Worm (Caenorhabditis elegans) whole organism, L3 larva: ENCODE measurements around the gene T07D3.9.
A peak's percentile ranks its signal among the peaks of the same experiment; 100 is the strongest.

Source experiments
- R02D3.7 ChIP-seq: fragments of 150-350 bp; optimal IDR thresholded peaks from 2 replicates; lab custom pipeline; 2014; ENCODE audit warnings: missing biosample characterization, missing genetic modification characterization
- aly-2 ChIP-seq: fragments of 150-350 bp; optimal IDR thresholded peaks from 2 replicates; lab custom pipeline; 2014; ENCODE audit warnings: missing biosample characterization, missing genetic modification characterization
- ama-1 ChIP-seq: fragments of 150-350 bp; optimal IDR thresholded peaks from 2 replicates; lab custom pipeline; 2018
- ceh-16 ChIP-seq: sonication (generic microtip); optimal IDR thresholded peaks from 2 replicates; lab custom pipeline; 2017; ENCODE audit warnings: missing biosample characterization, missing genetic modification characterization
- ceh-28 ChIP-seq: fragments of 150-350 bp; optimal IDR thresholded peaks from 2 replicates; lab custom pipeline; 2014; ENCODE audit warnings: missing biosample characterization, missing genetic modification reagents, missing genetic modification characterization
- ceh-9 ChIP-seq: sonication (generic microtip); optimal IDR thresholded peaks from 2 replicates; lab custom pipeline; 2018; ENCODE audit warnings: missing biosample characterization, missing genetic modification characterization
- daf-12 ChIP-seq: fragments of 150-350 bp; optimal IDR thresholded peaks from 2 replicates; lab custom pipeline; 2014; ENCODE audit warnings: missing biosample characterization, missing genetic modification reagents, missing genetic modification characterization
- egl-27 ChIP-seq: sonication (generic microtip); optimal IDR thresholded peaks from 4 replicates; lab custom pipeline; 2017; ENCODE audit warnings: missing biosample characterization, missing genetic modification reagents, missing genetic modification characterization
- elt-1 ChIP-seq: fragments of 150-350 bp; optimal IDR thresholded peaks from 2 replicates; lab custom pipeline; 2014; ENCODE audit warnings: missing biosample characterization, missing genetic modification characterization
- elt-2 ChIP-seq: sonication (generic microtip); optimal IDR thresholded peaks from 2 replicates; lab custom pipeline; 2016; ENCODE audit warnings: missing genetic modification reagents, mild to moderate bottlenecking, missing genetic modification characterization, missing compliant biosample characterization
- elt-3 ChIP-seq, 3 experiments: fragments of 150-350 bp in 1 of 3; sonication (generic microtip) in 2 of 3; optimal IDR thresholded peaks; 2 replicates in 2 of 3; 4 replicates in 1 of 3; lab custom pipeline; 2014 to 2017; ENCODE audit warnings: missing biosample characterization in 3 of 3, missing genetic modification characterization in 3 of 3
- eor-1 ChIP-seq, 2 experiments: fragments of 150-350 bp; optimal IDR thresholded peaks; 2 replicates each; lab custom pipeline; 2014 to 2018; ENCODE audit warnings: missing biosample characterization in 2 of 2, missing genetic modification characterization in 2 of 2
- fkh-10 ChIP-seq: sonication (generic microtip); optimal IDR thresholded peaks from 2 replicates; lab custom pipeline; 2017; ENCODE audit warnings: missing biosample characterization, missing genetic modification reagents, missing genetic modification characterization
- fkh-2 ChIP-seq: fragments of 150-350 bp; optimal IDR thresholded peaks from 2 replicates; lab custom pipeline; 2014; ENCODE audit warnings: missing biosample characterization, missing genetic modification reagents, missing genetic modification characterization
- fos-1 ChIP-seq: fragments of 150-350 bp; optimal IDR thresholded peaks from 2 replicates; lab custom pipeline; 2014; ENCODE audit warnings: missing biosample characterization, missing genetic modification characterization
- hmg-11 ChIP-seq: sonication (generic microtip); optimal IDR thresholded peaks from 2 replicates; lab custom pipeline; 2016; ENCODE audit warnings: missing genetic modification characterization, missing compliant biosample characterization
- jun-1 ChIP-seq: fragments of 150-350 bp; optimal IDR thresholded peaks from 2 replicates; lab custom pipeline; 2014; ENCODE audit warnings: missing biosample characterization, missing genetic modification reagents, missing genetic modification characterization
- lin-15B ChIP-seq: fragments of 150-350 bp; optimal IDR thresholded peaks from 2 replicates; lab custom pipeline; 2014; ENCODE audit warnings: missing biosample characterization, missing genetic modification characterization
- lsy-12 ChIP-seq: sonication (generic microtip); optimal IDR thresholded peaks from 2 replicates; lab custom pipeline; 2016; ENCODE audit warnings: mild to moderate bottlenecking, missing genetic modification characterization, missing compliant biosample characterization
- mdl-1 ChIP-seq: fragments of 150-350 bp; optimal IDR thresholded peaks from 2 replicates; lab custom pipeline; 2014; ENCODE audit warnings: missing biosample characterization, missing genetic modification characterization
- mml-1 ChIP-seq: fragments of 150-350 bp; sonication (generic microtip); optimal IDR thresholded peaks from 3 replicates; lab custom pipeline; 2014; ENCODE audit warnings: missing biosample characterization, missing genetic modification characterization
- nhr-23 ChIP-seq: fragments of 150-350 bp; optimal IDR thresholded peaks from 2 replicates; lab custom pipeline; 2014; ENCODE audit warnings: missing biosample characterization, missing genetic modification reagents, missing genetic modification characterization
- nhr-25 ChIP-seq: sonication (generic microtip); optimal IDR thresholded peaks from 2 replicates; lab custom pipeline; 2017; ENCODE audit warnings: missing biosample characterization, missing genetic modification characterization
- nhr-28 ChIP-seq: fragments of 150-350 bp; optimal IDR thresholded peaks from 2 replicates; lab custom pipeline; 2014; ENCODE audit warnings: missing biosample characterization, missing genetic modification characterization
- nhr-43 ChIP-seq: sonication (generic microtip); optimal IDR thresholded peaks from 2 replicates; lab custom pipeline; 2016; ENCODE audit warnings: mild to moderate bottlenecking, missing genetic modification characterization, missing compliant biosample characterization; ENCODE audit not compliant: poor library complexity, severe bottlenecking
- nhr-67 ChIP-seq: fragments of 150-350 bp; optimal IDR thresholded peaks from 2 replicates; lab custom pipeline; 2014; ENCODE audit warnings: missing biosample characterization, missing genetic modification characterization
- nhr-76 ChIP-seq: fragments of 150-350 bp; sonication (generic microtip); optimal IDR thresholded peaks from 5 replicates; lab custom pipeline; 2014; ENCODE audit warnings: missing biosample characterization, missing genetic modification characterization
- pha-4 ChIP-seq: fragments of 150-350 bp; optimal IDR thresholded peaks from 2 replicates; lab custom pipeline; 2014; ENCODE audit warnings: missing biosample characterization, missing genetic modification reagents, missing genetic modification characterization
- pqm-1 ChIP-seq: fragments of 150-350 bp; optimal IDR thresholded peaks from 2 replicates; lab custom pipeline; 2017; ENCODE audit warnings: missing biosample characterization, missing genetic modification characterization, inconsistent platforms
- sea-2 ChIP-seq: fragments of 150-350 bp; sonication (generic microtip); optimal IDR thresholded peaks from 4 replicates; lab custom pipeline; 2014; ENCODE audit warnings: missing biosample characterization, missing genetic modification reagents, missing genetic modification characterization
- snpc-4 ChIP-seq: fragments of 150-350 bp; optimal IDR thresholded peaks from 2 replicates; lab custom pipeline; 2014; ENCODE audit warnings: missing biosample characterization, missing genetic modification characterization
- tbx-2 ChIP-seq: sonication (generic microtip); optimal IDR thresholded peaks from 2 replicates; lab custom pipeline; 2016; ENCODE audit warnings: mild to moderate bottlenecking, missing genetic modification characterization, missing compliant biosample characterization
- unc-39 ChIP-seq: sonication (generic microtip); optimal IDR thresholded peaks from 4 replicates; lab custom pipeline; 2017; ENCODE audit warnings: missing biosample characterization, missing genetic modification characterization
- ztf-11 ChIP-seq: fragments of 150-350 bp; optimal IDR thresholded peaks from 2 replicates; lab custom pipeline; 2014; ENCODE audit warnings: missing biosample characterization, missing genetic modification characterization
- ztf-4 ChIP-seq: fragments of 150-350 bp; optimal IDR thresholded peaks from 2 replicates; lab custom pipeline; 2014; ENCODE audit warnings: missing biosample characterization, missing genetic modification characterization

Gene T07D3.9

DNA sequence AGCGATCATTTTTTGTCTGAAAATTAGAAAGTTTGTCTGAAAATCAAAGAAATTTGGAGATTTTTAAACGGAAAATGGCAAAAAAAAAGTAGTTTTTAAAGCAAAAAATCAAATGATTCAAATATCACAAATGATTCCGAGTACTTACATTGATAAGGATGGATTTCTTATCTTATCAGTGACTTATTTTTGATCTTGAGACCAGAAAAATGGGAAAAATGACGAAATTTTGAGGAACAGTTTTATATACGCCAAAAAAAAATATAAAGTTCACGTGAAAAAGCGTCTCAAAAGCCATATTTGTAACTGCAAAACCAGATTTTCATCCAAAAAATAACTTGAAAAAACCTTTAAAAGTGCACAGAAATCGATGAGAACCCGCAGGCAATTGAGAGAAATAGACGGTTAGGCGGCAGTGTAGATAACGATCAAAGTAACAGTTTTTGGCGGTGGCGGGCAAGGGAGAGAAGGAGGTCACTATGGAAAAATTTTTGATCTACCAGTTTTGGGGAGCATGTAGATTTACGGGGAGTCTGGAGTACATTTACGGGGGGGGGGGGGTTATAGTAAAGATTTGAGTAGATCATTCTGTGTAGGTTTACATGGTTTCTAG is at the start of gene T07D3.9:
Gene T07D3.9 (minus strand): TSS at position 194 of the 613 bp plus-strand sequence.
- TF ChIP-seq elt-3 (tag; optimal IDR thresholded peaks at IDR 0.05; lab: Kevin White, UChicago): peak; percentile 6 to 87 (median 76)
- peak; percentile 38 for TF ChIP-seq egl-27
- peak; percentile 3 for TF ChIP-seq jun-1 (tag; lab: Kevin White, UChicago)
- TF ChIP-seq unc-39 (tag; lab: Kevin White, UChicago): no peak
- no peak for TF ChIP-seq ceh-16 (tag; lab: Kevin White, UChicago)
- TF ChIP-seq elt-2 (tag; lab: Kevin White, UChicago): peak; percentile 94
- peak; percentile 40 for TF ChIP-seq ceh-28 (tag; lab: Kevin White, UChicago)
- peak; percentile 83 for TF ChIP-seq pqm-1 (tag; lab: Kevin White, UChicago)

DNA sequence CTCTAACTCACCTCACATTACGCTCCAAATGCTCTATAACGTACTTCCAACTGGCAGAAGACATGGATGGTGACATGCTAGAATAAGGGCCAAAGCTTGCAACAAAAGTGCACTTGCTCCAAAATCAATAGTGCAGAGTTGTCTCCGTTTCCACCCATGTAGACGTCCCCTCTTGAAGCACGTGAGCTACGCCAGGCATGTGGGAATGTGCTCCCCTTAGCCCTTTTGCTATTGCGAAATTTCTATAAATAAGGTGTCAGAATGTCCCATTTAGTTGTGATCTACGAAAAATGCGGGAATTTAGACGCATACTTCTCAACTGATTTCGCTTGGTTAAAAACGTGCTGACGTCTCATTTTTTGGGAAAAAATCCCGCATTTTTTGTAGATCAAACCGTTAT is 49.7 kb upstream of the T07D3.9 start:
- TF ChIP-seq fkh-10 (GFP tag; lab: Kevin White, UChicago) (no peak), ama-1 (lab: Kevin White, UChicago) (no peak), pha-4 (tag; lab: Kevin White, UChicago) (no peak), hmg-11 (tag; lab: Kevin White, UChicago) (no peak), nhr-25 (tag; lab: Kevin White, UChicago) (no peak), sea-2 (GFP tag; lab: Kevin White, UChicago) (no peak), fos-1 (tag; lab: Kevin White, UChicago) (no peak), ceh-9 (tag; lab: Kevin White, UChicago) (no peak), eor-1 (tag; optimal IDR thresholded peaks at IDR 0.05; lab: Kevin White, UChicago) (no peak), elt-2 (tag; lab: Kevin White, UChicago) (no peak), ztf-4 (tag; lab: Kevin White, UChicago) (no peak), ztf-11 (tag; lab: Kevin White, UChicago) (no peak), snpc-4 (no peak), R02D3.7 (no peak), tbx-2 (tag; lab: Kevin White, UChicago) (no peak), unc-39 (tag; lab: Kevin White, UChicago) (no peak), lin-15B (tag; lab: Kevin White, UChicago) (no peak), mdl-1 (tag; lab: Kevin White, UChicago) (no peak), nhr-28 (no peak), daf-12 (tag; lab: Kevin White, UChicago) (no peak)

DNA sequence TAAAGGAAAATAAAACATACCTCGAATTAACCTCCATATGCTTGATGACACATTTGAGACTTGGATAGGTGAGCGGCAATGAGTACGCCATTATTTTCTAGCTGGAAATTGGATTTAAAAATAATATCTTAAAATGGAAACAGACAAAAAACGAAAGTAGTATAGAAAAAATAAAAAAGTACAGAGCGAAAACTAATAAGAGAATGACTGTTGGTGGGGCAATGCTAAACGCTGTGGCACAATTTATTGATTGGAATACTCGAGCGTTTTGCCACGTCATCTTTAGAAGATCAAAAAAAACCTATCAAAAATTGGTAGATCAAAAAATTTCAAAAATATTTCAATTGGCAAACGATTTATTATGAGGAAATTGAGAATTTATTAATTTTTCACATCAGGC is 47.4 kb upstream of the T07D3.9 start, which contains the start of gene fbxc-32:
Gene fbxc-32 (minus strand): TSS at position 101 of the 400 bp plus-strand sequence.
- no peak for TF ChIP-seq tbx-2 (tag; lab: Kevin White, UChicago)
- TF ChIP-seq ama-1 (lab: Kevin White, UChicago): no peak
- TF ChIP-seq nhr-23 (tag; lab: Kevin White, UChicago): no peak
- no peak for TF ChIP-seq elt-1
- no peak for TF ChIP-seq lsy-12

DNA sequence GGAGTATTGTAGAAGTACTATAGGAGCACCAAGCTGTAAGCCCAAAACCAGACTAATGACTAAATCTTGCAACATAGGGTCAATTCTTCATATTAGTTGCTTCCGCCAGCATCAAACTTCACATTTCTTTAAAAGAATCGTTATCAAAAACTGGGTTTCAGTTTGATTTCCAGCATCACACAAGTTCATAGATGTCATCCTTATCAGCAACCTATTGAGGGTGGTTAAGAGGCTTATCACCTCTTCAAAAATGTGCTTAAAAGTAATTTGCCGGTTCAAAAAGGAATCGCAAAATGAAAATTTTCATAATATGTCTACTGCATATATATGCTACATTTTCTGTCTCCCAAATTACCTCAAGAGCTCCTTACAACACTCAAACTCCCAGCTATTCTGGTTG is 43.1 kb upstream of the T07D3.9 start, which contains the start of gene clec-43:
Gene clec-43 (plus strand): TSS at position 294 of the 400 bp plus-strand sequence.
- TF ChIP-seq ceh-28 (tag; lab: Kevin White, UChicago) (no peak), pqm-1 (tag; lab: Kevin White, UChicago) (peak; percentile 76), elt-2 (tag; lab: Kevin White, UChicago) (peak; percentile 81)

DNA sequence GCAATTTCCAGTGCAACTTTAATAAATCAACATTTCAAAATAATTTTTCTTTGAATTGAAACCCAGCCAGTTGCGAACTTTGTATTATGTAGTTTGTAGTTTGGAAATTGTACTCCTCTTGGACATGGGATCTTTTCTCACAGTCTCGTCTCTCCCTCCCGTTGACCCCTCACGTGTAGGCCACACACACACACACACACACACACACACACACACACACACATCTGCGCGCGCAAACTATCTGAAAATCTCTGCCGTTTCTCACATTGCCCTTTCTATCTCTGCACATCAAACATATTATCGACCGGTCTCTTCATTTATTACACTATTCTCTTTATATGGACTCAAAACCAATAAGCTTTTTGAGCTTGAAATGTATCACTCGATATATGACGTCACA is 40.1 kb upstream of the T07D3.9 start, which contains the start of gene fbxc-36:
Gene fbxc-36 (plus strand): TSS at position 205 of the 400 bp plus-strand sequence.
- TF ChIP-seq nhr-76 (tag; lab: Kevin White, UChicago): no peak
- no peak for TF ChIP-seq nhr-43
- TF ChIP-seq tbx-2 (tag; lab: Kevin White, UChicago): no peak
- TF ChIP-seq mml-1 (tag; lab: Kevin White, UChicago): no peak
- TF ChIP-seq fkh-2 (tag; lab: Kevin White, UChicago): no peak
- no peak for TF ChIP-seq nhr-67 (tag; lab: Kevin White, UChicago)
- no peak for TF ChIP-seq eor-1 (tag; optimal IDR thresholded peaks at IDR 0.05; lab: Kevin White, UChicago)
- TF ChIP-seq fos-1 (tag; lab: Kevin White, UChicago): no peak
- no peak for TF ChIP-seq hmg-11 (tag; lab: Kevin White, UChicago)
- TF ChIP-seq egl-27: no peak
- no peak for TF ChIP-seq jun-1 (tag; lab: Kevin White, UChicago)
- no peak for TF ChIP-seq elt-3 (tag; optimal IDR thresholded peaks at IDR 0.05; lab: Kevin White, UChicago)
- no peak for TF ChIP-seq aly-2 (tag; lab: Kevin White, UChicago)
- no peak for TF ChIP-seq fkh-10 (GFP tag; lab: Kevin White, UChicago)
- TF ChIP-seq sea-2 (GFP tag; lab: Kevin White, UChicago): no peak
